Worm (Caenorhabditis elegans): ENCODE data around the gene sco-1.

DNA sequence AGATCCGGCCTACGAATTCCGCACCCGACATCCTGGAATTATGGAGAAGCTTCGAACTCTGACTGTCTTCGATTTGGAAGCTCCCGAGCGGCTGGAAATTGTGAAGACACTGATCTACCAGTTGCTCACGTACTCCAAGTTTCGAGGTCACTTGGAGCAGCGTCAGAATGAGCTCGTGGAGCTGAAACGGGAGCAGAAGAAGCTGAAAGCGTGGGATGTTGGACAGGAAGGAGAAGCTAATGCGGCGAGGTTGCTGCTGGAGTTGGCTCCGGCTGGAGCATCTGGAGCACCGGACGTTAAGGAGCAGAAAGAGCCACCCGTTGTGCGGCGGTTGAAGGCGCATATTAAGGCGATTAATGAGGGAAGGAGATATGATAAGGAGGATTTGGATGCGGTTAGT, 44.9 kb downstream of the sco-1 start:
- no peak for TF ChIP-seq T22C8.4 (GFP tag; IDR thresholded peaks at IDR 0.05)
- TF ChIP-seq ref-1 (GFP tag; conservative IDR thresholded peaks at IDR 0.05) = no peak
- TF ChIP-seq ztf-29 (GFP tag; IDR thresholded peaks at IDR 0.05) = no peak
- no peak for TF ChIP-seq flt-1 (GFP tag; IDR thresholded peaks at IDR 0.05)
- no peak for TF ChIP-seq ztf-23 (GFP tag; IDR thresholded peaks at IDR 0.05)
- TF ChIP-seq tab-1 (GFP tag; IDR thresholded peaks at IDR 0.05) = no peak
- TF ChIP-seq klf-2 (GFP tag; conservative IDR thresholded peaks at IDR 0.05) = no peak
- TF ChIP-seq cog-1 (tag; optimal IDR thresholded peaks at IDR 0.05) = no peak
- TF ChIP-seq med-1 (GFP tag; optimal IDR thresholded peaks at IDR 0.05; ENCODE audit: insufficient read depth) = no peak

Data from whole organism, midembryonic.